Fruit fly (Drosophila melanogaster) whole organism, wandering third instar larva: ENCODE measurements around the gene tadr.

Experiments
- Abd-B ChIP-seq: fragments of >200 bp; optimal IDR thresholded peaks from 2 replicates; lab custom pipeline; 2017; ENCODE audit warnings: missing biosample characterization, missing genetic modification characterization
- CG32264 ChIP-seq: fragments of 200-800 bp; sonication (Bioruptor generic); optimal IDR thresholded peaks from 2 replicates; lab custom pipeline; 2016; ENCODE audit warnings: missing biosample characterization, missing genetic modification characterization
- CG9705 ChIP-seq: fragments of 200-800 bp; sonication (Bioruptor generic); optimal IDR thresholded peaks from 2 replicates; lab custom pipeline; 2018; ENCODE audit warnings: missing biosample characterization, mild to moderate bottlenecking, missing genetic modification characterization
- CrebA ChIP-seq: fragments of 200-800 bp; sonication (Bioruptor generic); optimal IDR thresholded peaks from 2 replicates; lab custom pipeline; 2016; ENCODE audit warnings: missing biosample characterization, mild to moderate bottlenecking, missing genetic modification characterization, borderline replicate concordance
- Dfd ChIP-seq: fragments of >200 bp; optimal IDR thresholded peaks from 2 replicates; lab custom pipeline; 2017; ENCODE audit warnings: missing biosample characterization, missing genetic modification characterization
- Dif ChIP-seq: fragments of 200-275, 200-300 bp; sonication (Bioruptor generic); optimal IDR thresholded peaks from 2 replicates; lab custom pipeline; 2018; ENCODE audit warnings: missing biosample characterization, missing genetic modification characterization; ENCODE audit not compliant: partially characterized antibody
- GATAd ChIP-seq: sonication (Bioruptor generic); optimal IDR thresholded peaks from 2 replicates; lab custom pipeline; 2016; ENCODE audit warnings: missing biosample characterization, missing genetic modification characterization
- HLH106 ChIP-seq: fragments of 200-800 bp; optimal IDR thresholded peaks from 3 replicates; lab custom pipeline; 2019; ENCODE audit warnings: missing biosample characterization, mild to moderate bottlenecking, missing genetic modification characterization, moderate library complexity
- Hnf4 ChIP-seq: fragments of 200-800 bp; sonication (Bioruptor generic); optimal IDR thresholded peaks from 2 replicates; lab custom pipeline; 2016; ENCODE audit warnings: missing biosample characterization, mild to moderate bottlenecking, missing genetic modification characterization
- Hr78 ChIP-seq: fragments of >200 bp; optimal IDR thresholded peaks from 2 replicates; lab custom pipeline; 2017; ENCODE audit warnings: missing biosample characterization, missing genetic modification characterization
- Hr83 ChIP-seq: fragments of 200-300 bp; sonication (Bioruptor generic); optimal IDR thresholded peaks from 2 replicates; lab custom pipeline; 2016; ENCODE audit warnings: missing biosample characterization, mild to moderate bottlenecking, missing genetic modification characterization, moderate library complexity; ENCODE audit not compliant: poor library complexity, severe bottlenecking
- Jra ChIP-seq: sonication (Bioruptor generic); optimal IDR thresholded peaks from 2 replicates; lab custom pipeline; 2016; ENCODE audit warnings: missing biosample characterization, missing genetic modification characterization
- Mio ChIP-seq: sonication (Bioruptor generic); optimal IDR thresholded peaks from 2 replicates; lab custom pipeline; 2016; ENCODE audit warnings: missing biosample characterization, missing genetic modification characterization
- Myc ChIP-seq: fragments of >200 bp; optimal IDR thresholded peaks from 2 replicates; lab custom pipeline; 2017
- N ChIP-seq: fragments of >200 bp; optimal IDR thresholded peaks from 2 replicates; lab custom pipeline; 2018; ENCODE audit warnings: missing biosample characterization, missing external identifiers, missing genetic modification characterization
- OdsH ChIP-seq: fragments of 200-800 bp; sonication (Bioruptor generic); optimal IDR thresholded peaks from 2 replicates; lab custom pipeline; 2016; ENCODE audit warnings: missing biosample characterization, mild to moderate bottlenecking, missing genetic modification characterization
- Rel ChIP-seq, 2 experiments: fragments of 200-800 bp; sonication (Bioruptor generic) in 1 of 2; optimal IDR thresholded peaks; 2 replicates in 1 of 2; 3 replicates in 1 of 2; lab custom pipeline; 2016 to 2019; ENCODE audit warnings: mild to moderate bottlenecking in 2 of 2, missing biosample characterization in 2 of 2, missing genetic modification characterization in 2 of 2, moderate library complexity in 1 of 2
- Sp1 ChIP-seq: fragments of 200-800 bp; sonication (Bioruptor generic); optimal IDR thresholded peaks from 3 replicates; lab custom pipeline; 2019; ENCODE audit warnings: missing biosample characterization, mild to moderate bottlenecking, missing genetic modification characterization, moderate library complexity
- Vsx2 ChIP-seq: fragments of 200-300, 225-300 bp; sonication (Bioruptor generic); optimal IDR thresholded peaks from 2 replicates; lab custom pipeline; 2018; ENCODE audit warnings: missing biosample characterization, missing genetic modification characterization; ENCODE audit not compliant: partially characterized antibody
- br ChIP-seq: fragments of 200-800 bp; sonication (Bioruptor generic); optimal IDR thresholded peaks from 2 replicates; lab custom pipeline; 2016; ENCODE audit warnings: missing biosample characterization, missing genetic modification characterization
- brk ChIP-seq: fragments of 200-800 bp; sonication (Bioruptor generic); optimal IDR thresholded peaks from 2 replicates; lab custom pipeline; 2016; ENCODE audit warnings: missing biosample characterization, mild to moderate bottlenecking, missing genetic modification characterization
- dl ChIP-seq, 2 experiments: fragments of 175-275, 200-275 bp in 1 of 2; fragments of 200-275 bp in 1 of 2; sonication (Bioruptor generic); optimal IDR thresholded peaks; lab custom pipeline; 2018; ENCODE audit warnings: mild to moderate bottlenecking in 2 of 2, missing biosample characterization in 2 of 2, missing genetic modification characterization in 2 of 2, moderate library complexity in 2 of 2; ENCODE audit not compliant: partially characterized antibody in 2 of 2, insufficient read depth in 1 of 2
- dmrt93B ChIP-seq: fragments of 200-800 bp; sonication (Bioruptor generic); optimal IDR thresholded peaks from 2 replicates; lab custom pipeline; 2018; ENCODE audit warnings: missing biosample characterization, mild to moderate bottlenecking, missing genetic modification characterization
- dsf ChIP-seq: sonication (Bioruptor generic); optimal IDR thresholded peaks from 2 replicates; lab custom pipeline; 2016; ENCODE audit warnings: missing biosample characterization, missing genetic modification characterization, borderline replicate concordance
- ey ChIP-seq: fragments of 200-800 bp; sonication (Bioruptor generic); optimal IDR thresholded peaks from 2 replicates; lab custom pipeline; 2016; ENCODE audit warnings: missing biosample characterization, missing genetic modification characterization
- foxo ChIP-seq, 2 experiments: fragments of 200-800 bp; sonication (Bioruptor generic); optimal IDR thresholded peaks; 2 replicates in 1 of 2; 3 replicates in 1 of 2; lab custom pipeline; 2016 to 2017; ENCODE audit warnings: missing biosample characterization in 2 of 2, missing genetic modification characterization in 2 of 2
- fru ChIP-seq: fragments of 200-800 bp; sonication (Bioruptor generic); optimal IDR thresholded peaks from 3 replicates; lab custom pipeline; 2016; ENCODE audit warnings: missing biosample characterization, mild to moderate bottlenecking, missing genetic modification characterization
- h ChIP-seq: fragments of 200-800 bp; sonication (Bioruptor generic); optimal IDR thresholded peaks from 3 replicates; lab custom pipeline; 2016; ENCODE audit warnings: missing biosample characterization, mild to moderate bottlenecking, missing genetic modification characterization
- jim ChIP-seq: fragments of 175-275, 200-325 bp; sonication (Bioruptor generic); optimal IDR thresholded peaks from 2 replicates; lab custom pipeline; 2016; ENCODE audit warnings: missing biosample characterization, mild to moderate bottlenecking, missing genetic modification characterization
- lola ChIP-seq: fragments of >200 bp; optimal IDR thresholded peaks from 2 replicates; lab custom pipeline; 2017; ENCODE audit warnings: missing biosample characterization, missing genetic modification characterization
- pan ChIP-seq: fragments of >200 bp; optimal IDR thresholded peaks from 2 replicates; lab custom pipeline; 2017
- psq ChIP-seq: fragments of 200-800 bp; sonication (Bioruptor generic); optimal IDR thresholded peaks from 3 replicates; lab custom pipeline; 2017; ENCODE audit warnings: missing biosample characterization, mild to moderate bottlenecking, missing genetic modification characterization, moderate library complexity
- rgr ChIP-seq: fragments of 200-800 bp; sonication (Bioruptor generic); optimal IDR thresholded peaks from 3 replicates; lab custom pipeline; 2016; ENCODE audit warnings: missing biosample characterization, mild to moderate bottlenecking, missing genetic modification characterization
- sage ChIP-seq: fragments of 200-800 bp; sonication (Bioruptor generic); optimal IDR thresholded peaks from 2 replicates; lab custom pipeline; 2016; ENCODE audit warnings: missing biosample characterization, mild to moderate bottlenecking, missing genetic modification characterization
- sv ChIP-seq: fragments of 200-800 bp; sonication (Bioruptor generic); optimal IDR thresholded peaks from 3 replicates; lab custom pipeline; 2016; ENCODE audit warnings: missing biosample characterization, missing genetic modification characterization
- tai ChIP-seq: sonication (Bioruptor generic); optimal IDR thresholded peaks from 2 replicates; lab custom pipeline; 2016; ENCODE audit warnings: missing biosample characterization, missing genetic modification characterization
- woc ChIP-seq: sonication (Bioruptor generic); optimal IDR thresholded peaks from 2 replicates; lab custom pipeline; 2016; ENCODE audit warnings: missing biosample characterization, mild to moderate bottlenecking, missing genetic modification characterization

Gene tadr

DNA sequence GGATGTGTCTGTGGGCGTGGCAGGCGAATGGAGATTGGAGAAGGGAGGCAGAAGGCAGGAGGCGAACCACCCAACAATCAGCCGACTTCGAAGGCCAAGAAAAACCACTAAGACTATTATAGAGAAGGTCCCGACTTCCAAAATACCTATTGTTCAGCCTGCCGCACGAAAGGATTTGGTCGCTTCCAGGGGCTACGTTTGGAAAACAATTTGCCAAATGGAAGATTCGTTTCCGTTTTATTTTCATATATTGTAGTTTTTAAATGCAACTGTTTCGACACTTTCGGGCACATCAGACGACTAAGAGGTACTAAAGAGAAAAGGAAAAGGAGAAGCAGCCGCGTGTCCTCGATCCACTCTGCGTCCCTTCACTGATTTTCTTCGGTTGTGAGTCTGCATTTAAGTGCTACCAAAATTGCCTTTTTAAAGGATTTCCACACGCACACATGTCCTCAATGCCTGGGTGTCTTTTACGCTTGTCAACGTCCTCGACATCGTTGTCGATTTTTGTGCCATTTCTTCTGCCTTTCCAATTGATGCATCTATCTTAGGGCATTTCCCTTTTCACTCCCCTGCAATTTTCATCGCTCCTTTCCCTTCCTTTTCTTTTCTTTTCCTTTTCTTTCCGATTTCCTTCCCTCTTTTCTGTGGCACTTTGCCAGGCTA is 39.4 kb upstream of the tadr start:
- TF ChIP-seq foxo (GFP tag; optimal IDR thresholded peaks at IDR 0.05; lab: Kevin White, UChicago), result no peak
- no peak for TF ChIP-seq rgr (GFP tag; lab: Kevin White, UChicago)
- no peak for TF ChIP-seq brk (GFP tag; lab: Kevin White, UChicago)
- TF ChIP-seq CG9705 (GFP tag; lab: Kevin White, UChicago), result no peak
- TF ChIP-seq ey (GFP tag; lab: Kevin White, UChicago), result no peak
- TF ChIP-seq GATAd (GFP tag; lab: Kevin White, UChicago), result no peak
- no peak for TF ChIP-seq Dif
- TF ChIP-seq, all 38 proteins: peak for 0

dm6 chr2L:21037723-21038122 is 37.5 kb upstream of the tadr start:
- TF ChIP-seq sv, result no peak
- no peak for TF ChIP-seq CG32264 (GFP tag; lab: Kevin White, UChicago)
- no peak for TF ChIP-seq Hr83 (GFP tag; lab: Kevin White, UChicago)
- TF ChIP-seq brk (GFP tag; lab: Kevin White, UChicago), result no peak
- TF ChIP-seq lola, result no peak
- TF ChIP-seq CrebA (GFP tag; lab: Kevin White, UChicago), result no peak
- TF ChIP-seq Rel (GFP tag; optimal IDR thresholded peaks at IDR 0.05; lab: Kevin White, UChicago), result no peak
- TF ChIP-seq Rel (tag; optimal IDR thresholded peaks at IDR 0.05; lab: Kevin White, UChicago), result no peak
- no peak for TF ChIP-seq dmrt93B (GFP tag; lab: Kevin White, UChicago)
- no peak for TF ChIP-seq h (GFP tag; lab: Kevin White, UChicago)
- no peak for TF ChIP-seq Mio (GFP tag; lab: Kevin White, UChicago)
- TF ChIP-seq CG9705 (GFP tag; lab: Kevin White, UChicago), result no peak
- TF ChIP-seq jim (GFP tag; lab: Kevin White, UChicago), result no peak
- no peak for TF ChIP-seq Sp1 (GFP tag; lab: Kevin White, UChicago)
- TF ChIP-seq tai, result no peak

dm6 chr2L:21038723-21039122 is 36.5 kb upstream of the tadr start:
- TF ChIP-seq Vsx2 (GFP tag; lab: Kevin White, UChicago), result no peak
- no peak for TF ChIP-seq Jra (GFP tag; lab: Kevin White, UChicago)
- peak; percentile 14 for TF ChIP-seq h (GFP tag; lab: Kevin White, UChicago)
- no peak for TF ChIP-seq N (GFP tag; lab: Kevin White, UChicago)
- no peak for TF ChIP-seq dmrt93B (GFP tag; lab: Kevin White, UChicago)
- TF ChIP-seq woc (GFP tag; lab: Kevin White, UChicago), result no peak
- no peak for TF ChIP-seq lola
- no peak for TF ChIP-seq CrebA (GFP tag; lab: Kevin White, UChicago)
- no peak for TF ChIP-seq Sp1 (GFP tag; lab: Kevin White, UChicago)
- no peak for TF ChIP-seq GATAd (GFP tag; lab: Kevin White, UChicago)
- no peak for TF ChIP-seq OdsH (GFP tag; lab: Kevin White, UChicago)
- no peak for TF ChIP-seq Mio (GFP tag; lab: Kevin White, UChicago)
- TF ChIP-seq rgr (GFP tag; lab: Kevin White, UChicago), result peak; percentile 29
- peak in 1 of 2 experiments; percentile 30 for TF ChIP-seq foxo (GFP tag; optimal IDR thresholded peaks at IDR 0.05; lab: Kevin White, UChicago)
- no peak for TF ChIP-seq sage
- no peak for TF ChIP-seq jim (GFP tag; lab: Kevin White, UChicago)
- no peak for TF ChIP-seq br (GFP tag; lab: Kevin White, UChicago)
- no peak for TF ChIP-seq dsf
- TF ChIP-seq ey (GFP tag; lab: Kevin White, UChicago), result peak; percentile 6
- TF ChIP-seq Hr83 (GFP tag; lab: Kevin White, UChicago), result no peak
- TF ChIP-seq CG32264 (GFP tag; lab: Kevin White, UChicago), result no peak
- TF ChIP-seq Abd-B (GFP tag; lab: Kevin White, UChicago), result no peak
- no peak for TF ChIP-seq brk (GFP tag; lab: Kevin White, UChicago)
- TF ChIP-seq psq (GFP tag; lab: Kevin White, UChicago), result no peak
- no peak for TF ChIP-seq Hnf4 (GFP tag; lab: Kevin White, UChicago)
- no peak for TF ChIP-seq Hr78
- no peak for TF ChIP-seq tai
- no peak for TF ChIP-seq pan (lab: Kevin White, UChicago)
- no peak for TF ChIP-seq CG9705 (GFP tag; lab: Kevin White, UChicago)
- TF ChIP-seq sv, result peak; percentile 33
- peak; percentile 5 for TF ChIP-seq fru (GFP tag; lab: Kevin White, UChicago)
- no peak for TF ChIP-seq Dfd (GFP tag; lab: Kevin White, UChicago)
- no peak for TF ChIP-seq dl (GFP tag; optimal IDR thresholded peaks at IDR 0.05; lab: Kevin White, UChicago; ENCODE audit: insufficient read depth in 1 of 2, partially characterized antibody in 2 of 2)
- no peak for TF ChIP-seq Myc
- TF ChIP-seq HLH106 (tag; lab: Kevin White, UChicago), result no peak
- TF ChIP-seq Dif, result no peak
